Fruit fly (Drosophila melanogaster) S2 (cell line): ENCODE results near the gene CG7557.

Experiments used
- CG8478 ChIP-seq: fragments of >200 bp; optimal IDR thresholded peaks from 2 replicates; lab custom pipeline; 2018
- CTCF ChIP-seq, 2 experiments: fragments of >200 bp; optimal IDR thresholded peaks; 2 replicates each; lab custom pipeline; 2018

Gene CG7557

dm6 chr3L:11432472-11432871, 12.5 kb upstream of the CG7557 start:
- no peak for TF ChIP-seq CTCF (optimal IDR thresholded peaks at IDR 0.05; lab: Kevin White, UChicago)
- no peak for TF ChIP-seq CG8478

dm6 chr3L:11433151-11433550, 11.8 kb upstream of the CG7557 start:
- no peak for TF ChIP-seq CTCF (optimal IDR thresholded peaks at IDR 0.05; lab: Kevin White, UChicago)
- no peak for TF ChIP-seq CG8478

- TF ChIP-seq CTCF (optimal IDR thresholded peaks at IDR 0.05; lab: Kevin White, UChicago), result no peak
- TF ChIP-seq CG8478, result no peak
Measured at dm6 chr3L:11434112-11434511, 10.8 kb upstream of the CG7557 start.

- TF ChIP-seq CG8478 (no peak), CTCF (optimal IDR thresholded peaks at IDR 0.05; lab: Kevin White, UChicago) (no peak)
Measured at dm6 chr3L:11435376-11435775, 9.6 kb upstream of the CG7557 start, which contains the start of gene CG6149. TSS of gene CG6149 (minus strand) at chr3L:11435476.

dm6 chr3L:11439570-11439969, 5.4 kb upstream of the CG7557 start:
- TF ChIP-seq CG8478 (no peak), CTCF (optimal IDR thresholded peaks at IDR 0.05; lab: Kevin White, UChicago) (no peak)

dm6 chr3L:11440258-11440657, 4.7 kb upstream of the CG7557 start:
- TF ChIP-seq CTCF (optimal IDR thresholded peaks at IDR 0.05; lab: Kevin White, UChicago), result no peak
- TF ChIP-seq CG8478, result no peak

- TF ChIP-seq CG8478, result no peak
- no peak for TF ChIP-seq CTCF (optimal IDR thresholded peaks at IDR 0.05; lab: Kevin White, UChicago)
Measured at dm6 chr3L:11440769-11441168, 4.2 kb upstream of the CG7557 start.

dm6 chr3L:11441889-11442782, 2.8 kb upstream of the CG7557 start:
- no peak for TF ChIP-seq CTCF (optimal IDR thresholded peaks at IDR 0.05; lab: Kevin White, UChicago)
- no peak for TF ChIP-seq CG8478

- TF ChIP-seq CTCF (optimal IDR thresholded peaks at IDR 0.05; lab: Kevin White, UChicago) (no peak), CG8478 (no peak)
Measured at dm6 chr3L:11443474-11444080, 1.4 kb upstream of the CG7557 start.

- TF ChIP-seq CTCF (optimal IDR thresholded peaks at IDR 0.05; lab: Kevin White, UChicago) (no peak), CG8478 (no peak)
Measured at dm6 chr3L:11444169-11444568, 792 bp upstream of the CG7557 start.

- no peak for TF ChIP-seq CG8478
- no peak for TF ChIP-seq CTCF (optimal IDR thresholded peaks at IDR 0.05; lab: Kevin White, UChicago)
Measured at dm6 chr3L:11447022-11447728, 2.2 kb downstream of the CG7557 start.

- no peak for TF ChIP-seq CG8478
Measured at dm6 chr3L:11448349-11448748, 3.4 kb downstream of the CG7557 start.

- no peak for TF ChIP-seq CTCF (optimal IDR thresholded peaks at IDR 0.05; lab: Kevin White, UChicago)
- no peak for TF ChIP-seq CG8478
Measured at dm6 chr3L:11448935-11449334, 4.0 kb downstream of the CG7557 start.

dm6 chr3L:11450535-11450934, 5.6 kb downstream of the CG7557 start:
- TF ChIP-seq CG8478 (no peak), CTCF (optimal IDR thresholded peaks at IDR 0.05; lab: Kevin White, UChicago) (no peak)

- no peak for TF ChIP-seq CG8478
- TF ChIP-seq CTCF (optimal IDR thresholded peaks at IDR 0.05; lab: Kevin White, UChicago), result no peak
Measured at dm6 chr3L:11454461-11454860, 9.5 kb downstream of the CG7557 start.

- TF ChIP-seq CTCF (optimal IDR thresholded peaks at IDR 0.05; lab: Kevin White, UChicago), result no peak
- TF ChIP-seq CG8478, result no peak
Measured at dm6 chr3L:11458370-11458769, 13.4 kb downstream of the CG7557 start, which contains the start of the genes CG12289 and CG7551. TSS of gene CG12289 (minus strand) at chr3L:11458470. TSS of gene CG7551 (plus strand) at chr3L:11458490.
